Fruit fly (Drosophila melanogaster) Kc167 (cell line): ENCODE results near the gene nom.

ENCODE experiments used
- Myc ChIP-seq: fragments of >200 bp; optimal IDR thresholded peaks from 2 replicates; lab custom pipeline; 2017; ENCODE audit warnings: missing external identifiers
- Sin3A ChIP-seq: fragments of >200 bp; optimal IDR thresholded peaks from 2 replicates; lab custom pipeline; 2018; ENCODE audit warnings: missing external identifiers
- h ChIP-seq: fragments of >200 bp; optimal IDR thresholded peaks from 3 replicates; lab custom pipeline; 2018; ENCODE audit warnings: missing external identifiers
- insv ChIP-seq: fragments of >200 bp; optimal IDR thresholded peaks from 3 replicates; lab custom pipeline; 2018; ENCODE audit warnings: missing external identifiers
- psq ChIP-seq: fragments of >200 bp; optimal IDR thresholded peaks from 2 replicates; lab custom pipeline; 2017; ENCODE audit warnings: missing external identifiers
- ttk ChIP-seq: sonication (Bioruptor generic); optimal IDR thresholded peaks from 2 replicates; lab custom pipeline; 2017; ENCODE audit warnings: missing external identifiers

The nom gene

DNA sequence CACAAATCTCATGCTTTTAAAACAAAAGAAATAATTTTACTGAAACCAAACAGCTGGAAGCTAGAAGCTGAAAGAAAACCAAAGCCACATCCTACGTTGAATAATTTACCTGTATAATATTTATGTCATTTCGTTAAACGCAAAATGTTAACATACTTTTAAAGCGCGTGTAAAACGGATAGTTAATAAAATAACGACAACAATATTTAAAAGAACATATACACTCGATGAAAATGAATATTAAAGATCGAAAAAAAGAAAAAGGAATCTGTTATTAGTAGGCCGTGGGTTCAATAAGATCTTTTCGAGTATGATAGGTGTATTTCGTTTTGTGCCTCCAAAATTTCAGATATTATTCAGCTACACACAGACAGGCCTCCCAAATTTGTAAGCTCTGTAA, 1.9 kb upstream of the nom start, which contains the start of gene CG8136:
Gene CG8136 (plus strand): TSS at position 301 of the 400 bp plus-strand sequence.
- TF ChIP-seq Sin3A (lab: Kevin White, UChicago) (no peak), psq (lab: Kevin White, UChicago) (no peak), h (lab: Kevin White, UChicago) (no peak), insv (lab: Kevin White, UChicago) (no peak), ttk (lab: Kevin White, UChicago) (no peak), Myc (lab: Kevin White, UChicago) (no peak)

DNA sequence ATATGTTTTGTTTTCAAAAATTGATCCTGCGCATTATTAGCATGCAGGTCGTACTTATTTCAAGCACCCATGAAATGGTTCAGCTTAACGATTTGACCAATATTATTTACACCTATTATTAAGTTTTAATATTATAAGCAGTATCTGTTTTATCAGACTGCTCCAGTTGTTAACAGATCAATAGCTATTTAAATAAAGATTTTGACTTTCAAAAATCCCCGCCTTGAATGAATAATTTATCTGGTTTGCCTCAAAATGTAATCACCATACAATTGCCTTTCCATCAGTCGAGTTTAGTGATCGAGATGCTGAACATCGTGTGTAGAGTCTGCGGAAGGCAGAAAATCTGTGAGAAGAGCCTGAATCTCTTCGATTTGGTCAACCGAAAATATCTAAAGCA, 2.2 kb downstream of the nom start, which contains the start of gene ouib:
Gene ouib (plus strand): TSS at position 301 of the 400 bp plus-strand sequence.
- no peak for TF ChIP-seq insv (lab: Kevin White, UChicago)

DNA sequence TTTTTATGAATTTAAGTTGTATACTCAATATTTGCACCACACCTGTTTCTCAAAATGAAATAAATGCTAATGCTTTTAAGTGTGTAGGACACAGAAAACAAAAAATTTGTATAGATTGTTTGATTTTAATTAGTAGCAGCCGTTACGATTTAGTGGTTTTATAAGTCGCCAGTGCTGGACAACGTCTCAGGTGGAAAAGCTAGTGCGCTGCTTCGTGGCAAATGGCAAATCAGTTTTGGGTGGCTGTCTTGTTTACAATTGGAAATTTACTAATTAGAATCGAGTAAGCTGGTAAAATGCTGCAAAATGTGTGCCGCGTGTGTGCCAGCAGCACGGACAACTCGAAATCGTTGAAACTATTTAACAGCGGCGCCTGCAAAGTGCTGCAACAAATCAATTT, 3.7 kb downstream of the nom start, which contains the start of gene CG8159:
Gene CG8159 (plus strand): TSS at position 223 of the 400 bp plus-strand sequence.
- no peak for TF ChIP-seq psq (lab: Kevin White, UChicago)
- TF ChIP-seq h (lab: Kevin White, UChicago), result no peak
- TF ChIP-seq ttk (lab: Kevin White, UChicago), result no peak
- TF ChIP-seq Myc (lab: Kevin White, UChicago), result no peak
- TF ChIP-seq Sin3A (lab: Kevin White, UChicago), result no peak
- TF ChIP-seq insv (lab: Kevin White, UChicago), result no peak

DNA sequence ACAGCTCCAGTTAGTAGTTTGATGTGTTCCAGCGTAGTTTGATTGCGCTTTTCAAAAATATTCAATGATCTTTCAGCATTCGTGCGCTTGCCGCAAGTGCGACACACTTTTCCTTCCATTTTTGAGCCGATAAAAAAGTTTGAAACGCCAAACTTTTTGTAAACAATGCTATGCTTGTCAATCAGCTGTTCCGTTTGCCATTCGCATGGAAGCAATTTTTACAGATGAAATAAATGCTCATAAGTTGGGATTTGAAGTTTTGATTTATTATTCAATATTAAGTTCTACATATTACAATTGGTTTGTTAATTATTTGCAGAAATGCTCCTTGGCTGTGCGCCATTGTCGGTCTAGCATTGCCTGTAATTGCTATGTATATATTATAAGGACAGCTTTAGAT, 6.6 kb downstream of the nom start, which contains the start of gene ranshi:
Gene ranshi (minus strand): TSS at position 152 of the 400 bp plus-strand sequence.
- no peak for TF ChIP-seq psq (lab: Kevin White, UChicago)
- TF ChIP-seq Myc (lab: Kevin White, UChicago), result no peak
- TF ChIP-seq insv (lab: Kevin White, UChicago), result no peak
- TF ChIP-seq h (lab: Kevin White, UChicago), result no peak
- no peak for TF ChIP-seq ttk (lab: Kevin White, UChicago)

DNA sequence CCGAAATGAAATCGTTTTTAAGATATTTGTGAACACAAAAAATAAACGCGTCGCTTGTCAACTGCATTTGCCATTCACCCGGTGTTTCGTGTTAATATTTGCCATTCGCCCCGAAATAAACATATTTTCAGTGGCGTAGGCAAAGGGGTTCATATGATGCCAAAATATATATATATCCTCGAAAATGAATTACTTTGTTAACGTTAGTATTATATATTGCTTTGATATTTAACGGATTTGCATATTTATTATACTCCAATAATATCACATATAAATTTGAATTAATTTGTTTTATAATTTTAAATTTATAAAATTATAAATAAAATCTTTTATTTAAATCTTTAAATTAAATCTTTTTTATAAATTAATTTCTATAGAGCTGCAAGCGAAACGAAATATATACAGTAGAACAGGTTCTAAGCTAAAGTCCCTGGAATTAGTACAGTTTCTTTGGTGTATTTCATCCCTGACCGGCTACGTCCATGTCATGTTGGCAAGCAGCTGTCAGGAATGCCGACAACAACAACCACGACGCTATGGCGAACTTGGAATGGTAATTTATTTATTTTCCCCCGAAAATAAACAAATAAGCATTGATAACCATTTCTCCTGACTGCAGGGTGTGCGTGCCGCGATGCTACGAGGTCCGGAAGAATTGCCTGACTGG, 8.8 kb downstream of the nom start, which contains the start of the genes M1BP and CG8202:
Gene M1BP (minus strand): TSS at position 102 of the 667 bp plus-strand sequence.
Gene CG8202 (plus strand): TSS at position 495 of the 667 bp plus-strand sequence.
- TF ChIP-seq Sin3A (lab: Kevin White, UChicago) (no peak), Myc (lab: Kevin White, UChicago) (no peak), insv (lab: Kevin White, UChicago) (no peak), h (lab: Kevin White, UChicago) (no peak), ttk (lab: Kevin White, UChicago) (no peak), psq (lab: Kevin White, UChicago) (no peak)

DNA sequence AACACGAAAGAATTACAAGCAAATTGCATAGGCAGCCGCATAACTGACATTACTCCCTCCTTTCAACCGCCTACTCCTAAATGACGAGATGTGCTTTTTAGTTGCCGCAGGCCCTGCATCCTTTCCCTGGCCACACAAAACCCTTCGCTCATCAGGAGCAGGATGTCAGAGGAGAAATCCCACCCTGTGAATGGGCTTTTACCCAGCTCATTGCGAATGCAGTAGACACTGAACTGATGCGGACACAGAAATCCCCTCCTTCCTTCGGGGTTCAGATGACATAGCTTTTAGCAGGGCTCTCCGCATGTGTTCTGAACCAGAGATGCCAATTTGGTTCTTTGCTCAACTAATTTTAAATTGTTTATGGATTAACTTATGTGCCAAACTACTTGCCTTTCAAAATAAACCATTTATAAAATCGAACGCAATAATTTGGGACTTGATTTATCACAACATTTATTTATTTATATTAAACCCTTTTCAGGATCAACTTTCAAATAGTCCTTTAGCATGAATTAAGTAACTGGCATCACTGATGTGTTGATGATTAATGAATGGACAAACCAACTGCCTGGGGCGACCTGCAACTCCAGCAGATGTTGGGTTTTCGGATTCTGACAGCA, 16.3 kb downstream of the nom start:
- no peak for TF ChIP-seq h (lab: Kevin White, UChicago)
- no peak for TF ChIP-seq Myc (lab: Kevin White, UChicago)
- TF ChIP-seq Sin3A (lab: Kevin White, UChicago), result no peak
- no peak for TF ChIP-seq psq (lab: Kevin White, UChicago)
- no peak for TF ChIP-seq ttk (lab: Kevin White, UChicago)
- TF ChIP-seq insv (lab: Kevin White, UChicago), result no peak

DNA sequence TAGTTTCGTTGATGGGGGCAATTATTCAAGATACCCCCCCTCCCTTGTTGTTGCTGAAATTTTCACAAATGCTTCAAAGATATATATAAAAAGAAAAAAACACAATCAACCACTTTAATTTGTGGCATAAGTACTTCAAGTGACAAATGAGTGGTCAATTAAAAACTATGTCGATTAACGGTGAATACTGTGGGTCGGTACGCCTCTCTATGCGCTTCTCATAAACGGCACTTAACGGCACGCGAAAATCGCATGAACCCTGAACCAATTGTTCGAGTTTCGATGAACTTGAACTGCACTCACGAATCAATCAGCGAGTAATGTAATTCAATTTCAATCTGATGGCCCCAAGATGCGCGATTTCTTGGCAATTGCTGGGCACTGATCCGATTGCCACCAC, 17.1 kb downstream of the nom start:
- TF ChIP-seq psq (lab: Kevin White, UChicago), result no peak
- TF ChIP-seq ttk (lab: Kevin White, UChicago), result no peak
- TF ChIP-seq Sin3A (lab: Kevin White, UChicago), result no peak

DNA sequence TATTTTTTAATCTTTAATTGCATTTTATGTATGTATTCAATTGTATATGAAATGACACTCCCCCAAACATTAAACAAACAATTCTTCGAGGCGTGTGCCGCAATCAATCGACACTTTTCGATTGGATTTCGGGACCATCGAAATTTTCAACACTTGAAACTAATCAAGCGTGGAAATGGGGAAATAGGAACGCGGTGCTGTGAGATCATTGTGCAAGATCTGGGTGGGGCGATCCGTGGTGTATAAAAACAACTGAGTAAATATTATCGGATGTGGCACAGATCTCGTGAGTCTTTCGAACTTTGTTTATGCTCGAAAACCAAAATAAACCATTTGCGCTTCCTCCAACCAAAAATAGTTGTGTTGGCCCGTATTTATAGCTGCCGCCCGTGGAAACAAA, 18.3 kb downstream of the nom start:
- TF ChIP-seq insv (lab: Kevin White, UChicago) (no peak), ttk (lab: Kevin White, UChicago) (no peak), psq (lab: Kevin White, UChicago) (no peak), Myc (lab: Kevin White, UChicago) (no peak), h (lab: Kevin White, UChicago) (no peak), Sin3A (lab: Kevin White, UChicago) (no peak)

DNA sequence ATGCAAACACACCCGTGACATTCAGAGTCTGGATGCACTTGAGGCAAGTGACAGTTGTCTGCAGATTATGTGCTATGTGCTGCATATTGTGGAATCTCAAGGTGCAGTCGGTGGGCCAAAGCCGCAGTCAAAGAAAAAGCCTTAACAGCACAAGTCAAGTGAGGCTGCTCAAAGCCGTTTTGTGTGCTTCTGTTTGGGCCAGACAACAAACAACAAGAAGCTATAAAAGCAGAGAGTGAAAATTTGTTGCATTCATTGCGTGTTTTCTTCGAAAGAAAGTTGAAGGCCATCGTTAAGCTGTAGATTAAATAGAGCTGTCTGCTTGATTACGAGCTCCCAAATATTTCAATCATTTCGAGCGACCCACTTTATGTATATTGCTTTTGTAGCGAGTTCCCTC, 19.0 kb downstream of the nom start:
- no peak for TF ChIP-seq h (lab: Kevin White, UChicago)

DNA sequence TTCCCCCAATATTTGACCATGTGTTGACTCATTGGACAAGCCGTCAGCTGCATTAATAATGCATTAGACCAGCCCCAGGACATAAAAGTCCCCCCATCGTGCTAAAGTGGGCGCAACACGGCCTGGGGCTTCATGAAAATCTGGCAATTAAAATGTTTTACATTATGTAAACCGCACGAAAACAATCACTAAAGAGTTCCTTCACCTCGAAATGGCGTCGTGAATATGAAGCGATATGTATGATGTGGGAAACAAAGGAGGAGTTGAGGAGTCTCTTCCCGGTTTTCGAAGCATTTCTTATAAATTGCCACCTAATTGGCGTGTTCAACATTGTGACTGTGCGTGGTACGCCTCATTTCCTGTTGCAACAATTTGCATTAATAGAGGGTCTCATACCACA, 19.7 kb downstream of the nom start:
- no peak for TF ChIP-seq Sin3A (lab: Kevin White, UChicago)
- TF ChIP-seq psq (lab: Kevin White, UChicago), result no peak
- TF ChIP-seq insv (lab: Kevin White, UChicago), result no peak
- TF ChIP-seq h (lab: Kevin White, UChicago), result no peak
- TF ChIP-seq Myc (lab: Kevin White, UChicago), result no peak
- TF ChIP-seq ttk (lab: Kevin White, UChicago), result no peak

DNA sequence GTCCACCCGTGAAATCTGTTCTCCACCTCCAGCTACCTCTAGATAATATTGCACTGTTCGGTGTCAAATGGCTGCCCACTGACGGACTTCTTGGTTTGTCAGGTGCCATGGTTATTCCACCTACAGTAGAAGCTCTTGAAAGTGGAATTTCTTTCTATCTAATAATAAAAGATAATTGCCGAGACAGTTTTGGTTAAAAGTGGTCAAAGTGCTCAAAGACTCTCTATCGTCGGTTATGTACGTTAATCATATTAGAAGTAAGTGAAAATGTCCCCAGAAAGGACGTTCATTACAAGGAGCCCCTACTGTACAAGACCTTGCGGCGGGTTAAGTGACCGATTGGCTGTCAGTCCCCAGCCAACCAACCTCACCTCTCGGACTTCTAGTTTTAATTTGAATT, 21.2 kb downstream of the nom start:
- TF ChIP-seq Myc (lab: Kevin White, UChicago), result no peak
- no peak for TF ChIP-seq ttk (lab: Kevin White, UChicago)
- no peak for TF ChIP-seq insv (lab: Kevin White, UChicago)
- no peak for TF ChIP-seq psq (lab: Kevin White, UChicago)
- TF ChIP-seq Sin3A (lab: Kevin White, UChicago), result no peak
- TF ChIP-seq h (lab: Kevin White, UChicago), result no peak

DNA sequence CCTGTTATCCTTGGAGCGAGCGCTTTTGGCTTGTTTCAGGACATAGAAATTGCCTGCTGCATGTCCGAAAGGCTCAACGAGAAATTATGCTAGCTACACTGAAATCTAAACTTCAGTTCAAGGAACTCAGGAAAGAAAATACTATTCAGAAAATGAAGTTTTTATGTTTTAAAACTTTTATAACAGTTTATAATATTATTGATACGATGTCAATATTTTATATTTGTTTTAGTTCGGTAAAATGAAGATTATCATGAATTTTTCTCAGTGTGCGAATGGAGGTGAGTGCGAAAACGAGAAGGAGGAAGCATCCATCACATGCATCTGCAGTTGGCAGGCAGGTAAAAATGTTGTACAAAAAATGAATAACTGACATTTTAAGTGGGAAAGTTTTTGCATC, 23.4 kb downstream of the nom start:
- no peak for TF ChIP-seq insv (lab: Kevin White, UChicago)
- TF ChIP-seq Sin3A (lab: Kevin White, UChicago), result no peak
- no peak for TF ChIP-seq Myc (lab: Kevin White, UChicago)
- no peak for TF ChIP-seq h (lab: Kevin White, UChicago)
- no peak for TF ChIP-seq psq (lab: Kevin White, UChicago)
